Fruit fly (Drosophila melanogaster) whole organism, embryonic: Measurements from ENCODE around the gene Mtpalpha.
A peak's percentile ranks its signal among the peaks of the same experiment; 100 is the strongest.

Experiments
- Abd-B ChIP-seq: fragments of 200-800 bp; sonication (Bioruptor generic); optimal IDR thresholded peaks from 2 replicates; lab custom pipeline; 2018; ENCODE audit warnings: missing biosample characterization, mild to moderate bottlenecking, missing genetic modification characterization, moderate library complexity
- Asciz ChIP-seq: fragments of 200-800 bp; sonication (Bioruptor generic); optimal IDR thresholded peaks from 2 replicates; lab custom pipeline; 2017; ENCODE audit warnings: missing biosample characterization, mild to moderate bottlenecking, missing genetic modification characterization, missing genetic modification reagents
- Atf6 ChIP-seq: fragments of 200-800 bp; sonication (Bioruptor generic); IDR thresholded peaks from 2 replicates; pipeline ENCODE4 v1.3.6; 2022; ENCODE audit warnings: missing biosample characterization, missing genetic modification characterization
- Bgb ChIP-seq: fragments of 200-800 bp; sonication (Bioruptor generic); IDR thresholded peaks from 2 replicates; pipeline ENCODE4 v1.3.6; 2022; ENCODE audit warnings: missing biosample characterization, missing genetic modification characterization; ENCODE audit not compliant: partially characterized antibody
- Blimp-1 ChIP-seq: fragments of 200-800 bp; sonication (Bioruptor generic); optimal IDR thresholded peaks from 3 replicates; lab custom pipeline; 2018; ENCODE audit warnings: missing biosample characterization, missing genetic modification characterization, mild to moderate bottlenecking, moderate library complexity, missing genetic modification reagents
- CG10147 ChIP-seq: fragments of 200-800 bp; sonication (Bioruptor generic); optimal IDR thresholded peaks from 2 replicates; lab custom pipeline; 2019; ENCODE audit warnings: missing biosample characterization, mild to moderate bottlenecking, missing genetic modification characterization, moderate library complexity
- CG10209 ChIP-seq: fragments of 200-800 bp; sonication (Bioruptor generic); optimal IDR thresholded peaks from 3 replicates; lab custom pipeline; 2017; ENCODE audit warnings: missing biosample characterization, mild to moderate bottlenecking, missing genetic modification characterization, missing genetic modification reagents
- CG10431 ChIP-seq: fragments of 200-800 bp; sonication (Bioruptor generic); optimal IDR thresholded peaks from 3 replicates; lab custom pipeline; 2018; ENCODE audit warnings: missing biosample characterization, mild to moderate bottlenecking, missing genetic modification characterization
- CG10462 ChIP-seq: fragments of 200-800 bp; sonication (Bioruptor generic); optimal IDR thresholded peaks from 2 replicates; lab custom pipeline; 2016; ENCODE audit warnings: missing biosample characterization, missing genetic modification characterization
- CG10543 ChIP-seq: fragments of 200-800 bp; sonication (Bioruptor generic); optimal IDR thresholded peaks from 3 replicates; lab custom pipeline; 2017; ENCODE audit warnings: missing biosample characterization, mild to moderate bottlenecking, missing genetic modification characterization, moderate library complexity
- CG12659 ChIP-seq: fragments of 200-800 bp; sonication (Bioruptor generic); optimal IDR thresholded peaks from 3 replicates; lab custom pipeline; 2017; ENCODE audit warnings: mild to moderate bottlenecking, missing biosample characterization, missing genetic modification reagents, missing genetic modification characterization
- CG13624 ChIP-seq: fragments of 200-800 bp; sonication (Bioruptor generic); optimal IDR thresholded peaks from 2 replicates; lab custom pipeline; 2016; ENCODE audit warnings: missing biosample characterization, missing genetic modification characterization
- CG17912 ChIP-seq: fragments of 200-800 bp; sonication (Bioruptor generic); optimal IDR thresholded peaks from 2 replicates; lab custom pipeline; 2018; ENCODE audit warnings: missing biosample characterization, mild to moderate bottlenecking, missing genetic modification characterization
- CG18011 ChIP-seq: fragments of 200-800 bp; sonication (Bioruptor generic); optimal IDR thresholded peaks from 2 replicates; lab custom pipeline; 2017; ENCODE audit warnings: missing biosample characterization, missing genetic modification characterization, mild to moderate bottlenecking, moderate library complexity, missing genotype
- CG18476 ChIP-seq: fragments of 200-800 bp; sonication (Bioruptor generic); optimal IDR thresholded peaks from 2 replicates; lab custom pipeline; 2016; ENCODE audit warnings: missing biosample characterization, mild to moderate bottlenecking, missing genetic modification characterization
- CG2116 ChIP-seq: fragments of 200-800 bp; sonication (Bioruptor generic); optimal IDR thresholded peaks from 3 replicates; lab custom pipeline; 2018; ENCODE audit warnings: missing biosample characterization, mild to moderate bottlenecking, missing genetic modification characterization
- CG31365 ChIP-seq: fragments of 200-800 bp; sonication (Bioruptor generic); optimal IDR thresholded peaks from 2 replicates; lab custom pipeline; 2018; ENCODE audit warnings: missing biosample characterization, mild to moderate bottlenecking, missing genetic modification characterization
- CG32772 ChIP-seq: fragments of 200-800 bp; sonication (Bioruptor generic); IDR thresholded peaks from 2 replicates; pipeline ENCODE4 v1.3.6; 2022; ENCODE audit warnings: missing biosample characterization, missing genetic modification characterization
- CG34376 ChIP-seq: fragments of 200-800 bp; sonication (Bioruptor generic); optimal IDR thresholded peaks from 2 replicates; lab custom pipeline; 2018; ENCODE audit warnings: missing biosample characterization, mild to moderate bottlenecking, missing genetic modification characterization
- CG7987 ChIP-seq: fragments of 200-800 bp; sonication (Bioruptor generic); optimal IDR thresholded peaks from 2 replicates; lab custom pipeline; 2018; ENCODE audit warnings: missing biosample characterization, mild to moderate bottlenecking, missing genetic modification characterization, moderate library complexity
- E2f2 ChIP-seq: fragments of 200-800 bp; sonication (Bioruptor generic); IDR thresholded peaks from 2 replicates; pipeline ENCODE4 v1.3.6; 2022; ENCODE audit warnings: missing biosample characterization, missing genetic modification characterization
- Eip74EF ChIP-seq, 2 experiments: fragments of 200-800 bp in 1 of 2; fragments of >200 bp in 1 of 2; sonication (Bioruptor generic) in 1 of 2; optimal IDR thresholded peaks; 2 replicates each; lab custom pipeline; 2017 to 2019; ENCODE audit warnings: missing biosample characterization in 2 of 2, missing genetic modification characterization in 2 of 2, mild to moderate bottlenecking in 1 of 2, moderate library complexity in 1 of 2
- HHEX ChIP-seq: fragments of 200-800 bp; sonication (Bioruptor generic); optimal IDR thresholded peaks from 3 replicates; lab custom pipeline; 2017; ENCODE audit warnings: missing biosample characterization, mild to moderate bottlenecking, missing genetic modification characterization, missing genetic modification reagents
- Hmr ChIP-seq: fragments of 200-800 bp; sonication (Bioruptor generic); optimal IDR thresholded peaks from 3 replicates; lab custom pipeline; 2017; ENCODE audit warnings: mild to moderate bottlenecking, missing biosample characterization, missing genetic modification reagents, missing genetic modification characterization
- Hr51 ChIP-seq, 2 experiments: fragments of 200-800 bp; sonication (Bioruptor generic); optimal IDR thresholded peaks; 2 replicates in 1 of 2; 3 replicates in 1 of 2; lab custom pipeline; 2016 to 2018; ENCODE audit warnings: missing biosample characterization in 2 of 2, missing genetic modification characterization in 2 of 2, mild to moderate bottlenecking in 1 of 2, moderate library complexity in 1 of 2
- Max ChIP-seq: fragments of 200-800 bp; sonication (Bioruptor generic); optimal IDR thresholded peaks from 2 replicates; lab custom pipeline; 2016; ENCODE audit warnings: missing biosample characterization, mild to moderate bottlenecking, missing genetic modification characterization
- Sox100B ChIP-seq: fragments of 200-800 bp; sonication (Bioruptor generic); optimal IDR thresholded peaks from 3 replicates; lab custom pipeline; 2018; ENCODE audit warnings: missing biosample characterization, mild to moderate bottlenecking, missing genetic modification characterization
- Sry-β ChIP-seq: fragments of 200-800 bp; sonication (Bioruptor generic); optimal IDR thresholded peaks from 2 replicates; lab custom pipeline; 2018; ENCODE audit warnings: missing biosample characterization, mild to moderate bottlenecking, missing genetic modification characterization, moderate library complexity
- ash1 ChIP-seq: fragments of 200-800 bp; sonication (Bioruptor generic); optimal IDR thresholded peaks from 2 replicates; lab custom pipeline; 2018; ENCODE audit warnings: missing biosample characterization, mild to moderate bottlenecking, missing genetic modification characterization
- bsh ChIP-seq, 2 experiments: fragments of 200-800 bp; sonication (Bioruptor generic); optimal IDR thresholded peaks; 2 replicates each; lab custom pipeline; 2017 to 2018; ENCODE audit warnings: mild to moderate bottlenecking in 2 of 2, missing biosample characterization in 2 of 2, missing genetic modification characterization in 2 of 2, moderate library complexity in 1 of 2
- cg ChIP-seq: fragments of 200-800 bp; sonication (Bioruptor generic); optimal IDR thresholded peaks from 3 replicates; lab custom pipeline; 2019; ENCODE audit warnings: missing biosample characterization, mild to moderate bottlenecking, missing genetic modification characterization, moderate library complexity
- chif ChIP-seq, 2 experiments: fragments of 200-800 bp; sonication (Bioruptor generic); optimal IDR thresholded peaks; 3 replicates each; lab custom pipeline; 2016; ENCODE audit warnings: missing biosample characterization in 2 of 2, missing genetic modification characterization in 2 of 2
- chm ChIP-seq: fragments of 200-800 bp; sonication (Bioruptor generic); IDR thresholded peaks from 2 replicates; pipeline ENCODE4 v1.3.6; 2022; ENCODE audit warnings: missing biosample characterization, missing genetic modification characterization
- ci ChIP-seq: fragments of 200-800 bp; sonication (Bioruptor generic); IDR thresholded peaks from 3 replicates; pipeline ENCODE4 v1.3.6; 2022; ENCODE audit warnings: missing biosample characterization, missing genetic modification characterization
- crc ChIP-seq: fragments of 200-800 bp; sonication (Bioruptor generic); optimal IDR thresholded peaks from 2 replicates; lab custom pipeline; 2016; ENCODE audit warnings: missing biosample characterization, missing genetic modification characterization
- dan ChIP-seq: fragments of 200-800 bp; sonication (Bioruptor generic); IDR thresholded peaks from 2 replicates; pipeline ENCODE4 v1.3.6; 2022; ENCODE audit warnings: missing biosample characterization, missing genetic modification characterization
- danr ChIP-seq: fragments of 200-800 bp; sonication (Bioruptor generic); IDR thresholded peaks from 2 replicates; pipeline ENCODE4 v1.3.6; 2022; ENCODE audit warnings: missing biosample characterization, missing genetic modification characterization
- ewg ChIP-seq: fragments of 200-800 bp; sonication (Bioruptor generic); optimal IDR thresholded peaks from 3 replicates; lab custom pipeline; 2017; ENCODE audit warnings: mild to moderate bottlenecking, missing biosample characterization, missing genetic modification reagents, missing genetic modification characterization
- eyg ChIP-seq: fragments of 200-800 bp; sonication (Bioruptor generic); optimal IDR thresholded peaks from 3 replicates; lab custom pipeline; 2016; ENCODE audit warnings: missing biosample characterization, missing genetic modification characterization
- fd3F ChIP-seq: fragments of 200-800 bp; sonication (Bioruptor generic); optimal IDR thresholded peaks from 2 replicates; lab custom pipeline; 2018; ENCODE audit warnings: missing biosample characterization, mild to moderate bottlenecking, missing genetic modification characterization, moderate library complexity
- fd64A ChIP-seq: fragments of 200-800 bp; sonication (Bioruptor generic); optimal IDR thresholded peaks from 3 replicates; lab custom pipeline; 2018; ENCODE audit warnings: missing biosample characterization, mild to moderate bottlenecking, missing genetic modification characterization
- lilli ChIP-seq: fragments of 200-800 bp; sonication (Bioruptor generic); optimal IDR thresholded peaks from 3 replicates; lab custom pipeline; 2016; ENCODE audit warnings: missing biosample characterization, missing genetic modification characterization
- psq ChIP-seq: fragments of 200-800 bp; sonication (Bioruptor generic); optimal IDR thresholded peaks from 2 replicates; lab custom pipeline; 2017; ENCODE audit warnings: missing biosample characterization, missing genetic modification characterization
- schlank ChIP-seq: fragments of 200-800 bp; sonication (Bioruptor generic); optimal IDR thresholded peaks from 2 replicates; lab custom pipeline; 2018; ENCODE audit warnings: missing biosample characterization, mild to moderate bottlenecking, missing genetic modification characterization
- scrt ChIP-seq: fragments of 200-800 bp; sonication (Bioruptor generic); optimal IDR thresholded peaks from 2 replicates; lab custom pipeline; 2018; ENCODE audit warnings: missing biosample characterization, mild to moderate bottlenecking, missing genetic modification characterization, moderate library complexity
- sens ChIP-seq: fragments of 200-800 bp; sonication (Bioruptor generic); peaks from one replicate; lab custom pipeline; 2016; ENCODE audit warnings: missing biosample characterization, missing genetic modification characterization
- sqz ChIP-seq: fragments of 200-800 bp; sonication (Bioruptor generic); optimal IDR thresholded peaks from 3 replicates; lab custom pipeline; 2018; ENCODE audit warnings: missing biosample characterization, mild to moderate bottlenecking, missing genetic modification characterization
- wek ChIP-seq: fragments of 200-800 bp; sonication (Bioruptor generic); optimal IDR thresholded peaks from 3 replicates; lab custom pipeline; 2018; ENCODE audit warnings: missing biosample characterization, mild to moderate bottlenecking, missing genetic modification characterization, moderate library complexity

Gene Mtpalpha

dm6 chr2L:9570673-9571193 is 5.8 kb downstream of the Mtpalpha start (continued):
- TF ChIP-seq Asciz = peak; percentile 68
- TF ChIP-seq CG34376 (GFP tag; lab: Kevin White, UChicago) = peak; percentile 46
- peak; percentile 12 for TF ChIP-seq CG10209 (GFP tag; lab: Kevin White, UChicago)
- TF ChIP-seq CG10462 (GFP tag; lab: Kevin White, UChicago) = no peak
- TF ChIP-seq CG7987 (GFP tag; lab: Kevin White, UChicago) = peak; percentile 58
- peak; percentile 70 for TF ChIP-seq CG10543
- no peak for TF ChIP-seq Atf6
- peak; percentile 94 for TF ChIP-seq CG18011 (GFP tag; lab: Kevin White, UChicago)
- peak in 1 of 2 experiments; percentile 57 for TF ChIP-seq Eip74EF (GFP tag; optimal IDR thresholded peaks at IDR 0.05; lab: Kevin White, UChicago)
- peak; percentile 34 for TF ChIP-seq CG12659
- TF ChIP-seq ash1 (GFP tag; lab: Kevin White, UChicago) = no peak
- peak; percentile 11 for TF ChIP-seq Blimp-1 (GFP tag; lab: Kevin White, UChicago)
- TF ChIP-seq psq (GFP tag; lab: Kevin White, UChicago) = no peak
- no peak for TF ChIP-seq CG18476 (GFP tag; lab: Kevin White, UChicago)
- TF ChIP-seq sens (GFP tag; lab: Kevin White, UChicago) = peak; percentile 68
- TF ChIP-seq cg = peak; percentile 23
- peak; percentile 49 for TF ChIP-seq fd3F (GFP tag; lab: Kevin White, UChicago)
- no peak for TF ChIP-seq danr (GFP tag; lab: Robert Waterston, UW)
- peak; percentile 15 for TF ChIP-seq Abd-B (GFP tag; lab: Kevin White, UChicago)
- 0 out of 2 replicates have a peak, but pooled peaks have one; percentile 17 for TF ChIP-seq E2f2 (GFP tag; lab: Robert Waterston, UW)
- TF ChIP-seq chif (GFP tag; optimal IDR thresholded peaks at IDR 0.05; lab: Kevin White, UChicago) = no peak
- TF ChIP-seq chm = peak; percentile 45; the same call in 1 of the 2 replicates
- peak; percentile 31 for TF ChIP-seq CG10431 (GFP tag; lab: Kevin White, UChicago)
- no peak for TF ChIP-seq scrt
- no peak for TF ChIP-seq Sry-β (GFP tag; lab: Kevin White, UChicago)
- no peak for TF ChIP-seq CG2116 (GFP tag; lab: Kevin White, UChicago)
- TF ChIP-seq crc (GFP tag; lab: Kevin White, UChicago) = no peak
- no peak for TF ChIP-seq Bgb
- TF ChIP-seq schlank (tag; lab: Kevin White, UChicago) = peak; percentile 33
- TF ChIP-seq Max (GFP tag; lab: Kevin White, UChicago) = no peak
- TF ChIP-seq CG32772 (GFP tag; lab: Robert Waterston, UW) = no peak
- peak; percentile 27 for TF ChIP-seq CG31365 (tag; lab: Kevin White, UChicago)
- no peak for TF ChIP-seq CG13624 (GFP tag; lab: Kevin White, UChicago)
- TF ChIP-seq wek = peak; percentile 62
- peak; percentile 40 for TF ChIP-seq HHEX
- TF ChIP-seq Sox100B = peak; percentile 28
- TF ChIP-seq ci (GFP tag; lab: Robert Waterston, UW) = peak; percentile 72; the same call in 1 of the 3 replicates
- TF ChIP-seq bsh (GFP tag; optimal IDR thresholded peaks at IDR 0.05; lab: Kevin White, UChicago) = peak in 1 of 2 experiments; percentile 39
- TF ChIP-seq CG17912 = peak; percentile 42
- TF ChIP-seq Hr51 (GFP tag; optimal IDR thresholded peaks at IDR 0.05; lab: Kevin White, UChicago) = peak in 1 of 2 experiments; percentile 30
- TF ChIP-seq sqz = peak; percentile 12
- TF ChIP-seq Hmr (GFP tag; lab: Kevin White, UChicago) = peak; percentile 49
- no peak for TF ChIP-seq dan (GFP tag; lab: Robert Waterston, UW)
- peak; percentile 67 for TF ChIP-seq fd64A (GFP tag; lab: Kevin White, UChicago)
- TF ChIP-seq eyg (GFP tag; lab: Kevin White, UChicago) = no peak
- TF ChIP-seq lilli (GFP tag; lab: Kevin White, UChicago) = no peak
- peak; percentile 31 for TF ChIP-seq CG10147 (GFP tag; lab: Kevin White, UChicago)
- TF ChIP-seq ewg (GFP tag; lab: Kevin White, UChicago) = no peak
